Fruit fly (Drosophila melanogaster) Kc167 (cell line): Measurements from ENCODE around the gene CG17272.

Experiments used
- insv ChIP-seq: fragments of >200 bp; optimal IDR thresholded peaks from 3 replicates; lab custom pipeline; 2018; ENCODE audit warnings: missing external identifiers
- psq ChIP-seq: fragments of >200 bp; optimal IDR thresholded peaks from 2 replicates; lab custom pipeline; 2017; ENCODE audit warnings: missing external identifiers
- ttk ChIP-seq: sonication (Bioruptor generic); optimal IDR thresholded peaks from 2 replicates; lab custom pipeline; 2017; ENCODE audit warnings: missing external identifiers

dm6 chr3R:20788559-20788958 is 35.5 kb downstream of the CG17272 start:
- TF ChIP-seq psq (lab: Kevin White, UChicago) = no peak
- no peak for TF ChIP-seq ttk (lab: Kevin White, UChicago)
- TF ChIP-seq insv (lab: Kevin White, UChicago) = no peak
